Worm (Caenorhabditis elegans): Measurements from ENCODE around the gene hbl-1.

Gene hbl-1

DNA sequence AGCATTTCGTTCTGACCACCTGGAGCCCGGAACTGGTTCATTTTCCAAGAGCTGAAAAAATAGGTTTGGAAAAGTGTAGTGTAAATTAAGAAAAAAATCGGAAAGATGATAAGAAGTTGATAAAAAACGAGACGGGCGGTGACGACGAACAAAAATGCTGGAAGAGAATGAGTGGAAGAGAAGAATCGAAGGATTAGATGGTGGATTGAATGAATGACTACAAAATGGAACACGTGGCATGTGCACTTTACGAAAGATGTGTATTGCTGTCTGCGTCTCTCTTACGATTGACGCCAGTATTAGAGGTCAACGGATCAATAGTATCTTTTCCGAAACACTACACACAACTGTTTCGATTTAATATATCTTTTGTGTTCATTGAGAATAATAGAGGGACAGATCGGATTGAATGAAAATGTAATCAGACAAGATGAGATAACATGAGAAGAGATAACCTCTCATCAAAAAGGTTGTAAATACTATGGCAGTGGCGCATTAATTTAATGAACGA is 41.2 kb upstream of the hbl-1 start, which contains the start of gene sft-4:
Gene sft-4 (minus strand): TSS at position 51 of the 511 bp plus-strand sequence.
- TF ChIP-seq nfya-1 (tag; optimal IDR thresholded peaks at IDR 0.05) (peak; percentile 1), hlh-8 (tag; optimal IDR thresholded peaks at IDR 0.05) (no peak), ztf-16 (tag; optimal IDR thresholded peaks at IDR 0.05) (no peak), pqm-1 (tag; optimal IDR thresholded peaks at IDR 0.05) (no peak), hlh-30 (tag; optimal IDR thresholded peaks at IDR 0.05; ENCODE audit: insufficient read depth) (peak; percentile 56), unc-86 (tag; optimal IDR thresholded peaks at IDR 0.05) (no peak), ceh-14 (tag; optimal IDR thresholded peaks at IDR 0.05) (no peak)

DNA sequence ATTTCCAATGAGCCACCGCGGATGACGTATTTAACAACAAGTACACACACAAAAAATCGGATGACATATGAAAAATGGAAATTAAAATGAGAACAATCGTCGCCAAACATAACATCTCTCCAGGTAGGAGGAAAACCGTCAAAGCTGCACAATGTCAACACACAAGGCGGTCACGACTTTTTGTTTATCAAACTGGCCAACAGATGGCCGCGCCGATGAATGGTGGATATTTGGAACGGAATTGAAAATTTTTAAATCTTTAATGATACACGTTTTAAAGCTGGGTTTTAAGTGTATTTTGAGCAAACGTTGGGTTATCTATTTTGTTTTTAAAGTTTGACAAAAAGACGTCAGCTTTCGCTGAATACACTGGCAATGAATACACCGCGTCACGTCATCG is 40.6 kb upstream of the hbl-1 start:
- no peak for TF ChIP-seq mec-3 (tag; optimal IDR thresholded peaks at IDR 0.05; ENCODE audit: borderline replicate concordance)
- TF ChIP-seq dmd-4 (tag; optimal IDR thresholded peaks at IDR 0.05; ENCODE audit: borderline replicate concordance): no peak
- TF ChIP-seq nfya-1 (tag; optimal IDR thresholded peaks at IDR 0.05): no peak
- TF ChIP-seq sox-4 (tag; optimal IDR thresholded peaks at IDR 0.05): no peak
- no peak for TF ChIP-seq zip-5 (tag; optimal IDR thresholded peaks at IDR 0.05)

DNA sequence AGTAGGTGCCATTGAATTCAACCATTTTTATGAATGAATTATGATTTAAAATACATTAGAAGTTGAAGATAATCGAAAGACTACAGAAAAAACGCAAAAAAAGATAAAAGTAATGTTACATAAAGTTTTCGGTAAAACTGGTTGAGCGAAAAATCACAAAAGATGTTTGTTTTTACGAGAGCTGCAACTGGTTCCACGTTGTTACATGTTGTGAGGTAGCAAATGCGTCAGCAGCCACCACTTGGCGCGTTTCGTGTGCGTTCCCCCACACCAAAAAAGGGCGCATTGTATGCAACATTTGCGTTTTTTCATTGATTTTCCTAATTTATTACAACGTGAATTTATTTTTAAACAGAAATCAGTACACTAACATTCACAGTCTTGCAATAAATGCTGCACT is 39.8 kb upstream of the hbl-1 start, which contains the start of gene gakh-1:
Gene gakh-1 (plus strand): TSS at position 347 of the 400 bp plus-strand sequence.
- no peak for TF ChIP-seq pros-1 (tag; optimal IDR thresholded peaks at IDR 0.05)
- peak; percentile 0 for TF ChIP-seq elt-2 (tag; optimal IDR thresholded peaks at IDR 0.05)

DNA sequence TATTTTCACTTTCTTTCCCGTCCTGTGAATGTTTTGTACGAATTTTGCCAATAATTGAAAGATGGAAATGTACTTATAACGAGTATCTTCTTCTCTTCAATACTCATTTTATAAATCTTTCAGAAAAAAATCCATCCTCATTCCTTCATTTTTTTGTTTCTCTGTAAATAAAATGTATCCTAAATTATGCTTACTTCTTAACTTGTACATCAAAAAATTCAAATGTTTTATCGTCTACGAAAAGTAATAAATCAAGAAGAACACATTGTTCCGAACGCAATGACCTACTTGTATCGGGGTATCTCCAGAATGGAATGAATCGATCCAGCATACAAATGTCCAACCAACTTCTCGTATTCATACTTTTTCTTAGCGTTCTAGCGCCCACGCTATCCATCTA is 35.7 kb upstream of the hbl-1 start, which contains the start of gene F46G11.6:
Gene F46G11.6 (plus strand): TSS at position 301 of the 400 bp plus-strand sequence.
- no peak for TF ChIP-seq syd-9 (tag; optimal IDR thresholded peaks at IDR 0.05)
- no peak for TF ChIP-seq unc-3 (GFP tag; conservative IDR thresholded peaks at IDR 0.05)
- TF ChIP-seq unc-3 (tag; optimal IDR thresholded peaks at IDR 0.05): no peak
- TF ChIP-seq ceh-2 (tag; optimal IDR thresholded peaks at IDR 0.05): no peak
- no peak for TF ChIP-seq hlh-13 (GFP tag; optimal IDR thresholded peaks at IDR 0.05)

DNA sequence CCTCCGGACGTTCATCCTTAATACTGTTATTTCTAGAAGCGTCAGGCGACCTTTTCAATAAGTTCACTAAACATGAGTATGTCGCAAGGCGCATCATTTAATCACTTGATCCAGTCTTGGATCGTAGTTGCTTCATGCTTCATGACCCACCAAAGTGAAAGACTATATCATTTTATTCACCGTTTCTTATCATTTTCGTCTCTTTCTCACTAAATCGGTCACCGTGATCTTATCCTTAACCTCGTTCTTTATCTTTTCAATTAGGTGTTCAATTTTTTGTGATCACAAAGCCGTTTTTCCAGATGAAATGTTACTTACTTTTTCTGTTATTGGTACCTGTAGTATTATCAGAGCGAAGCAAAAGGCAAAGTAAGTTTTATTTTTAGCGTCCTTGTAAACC is 34.1 kb upstream of the hbl-1 start, which contains the start of gene F46G11.2:
Gene F46G11.2 (plus strand): TSS at position 301 of the 400 bp plus-strand sequence.
- TF ChIP-seq elt-4 (tag; optimal IDR thresholded peaks at IDR 0.05): no peak
- no peak for TF ChIP-seq ceh-9 (tag; optimal IDR thresholded peaks at IDR 0.05)
- no peak for TF ChIP-seq hlh-6 (tag; optimal IDR thresholded peaks at IDR 0.05)
- TF ChIP-seq syd-9 (tag; optimal IDR thresholded peaks at IDR 0.05): no peak
- no peak for TF ChIP-seq ceh-14 (tag; optimal IDR thresholded peaks at IDR 0.05)
- no peak for TF ChIP-seq mec-3 (tag; optimal IDR thresholded peaks at IDR 0.05; ENCODE audit: borderline replicate concordance)
- TF ChIP-seq nhr-232 (tag; optimal IDR thresholded peaks at IDR 0.05): no peak
- TF ChIP-seq hlh-8 (tag; optimal IDR thresholded peaks at IDR 0.05): no peak
- no peak for TF ChIP-seq K02D7.2 (tag; optimal IDR thresholded peaks at IDR 0.05)
- no peak for TF ChIP-seq pat-9 (tag; optimal IDR thresholded peaks at IDR 0.05)
- TF ChIP-seq unc-3 (GFP tag; conservative IDR thresholded peaks at IDR 0.05): no peak
- TF ChIP-seq unc-3 (tag; optimal IDR thresholded peaks at IDR 0.05): no peak
- TF ChIP-seq ceh-22 (tag; optimal IDR thresholded peaks at IDR 0.05): no peak
- no peak for TF ChIP-seq fax-1 (tag; optimal IDR thresholded peaks at IDR 0.05)
- TF ChIP-seq lin-11 (tag; optimal IDR thresholded peaks at IDR 0.05): no peak
- no peak for TF ChIP-seq T23F11.4 (GFP tag; optimal IDR thresholded peaks at IDR 0.05)

DNA sequence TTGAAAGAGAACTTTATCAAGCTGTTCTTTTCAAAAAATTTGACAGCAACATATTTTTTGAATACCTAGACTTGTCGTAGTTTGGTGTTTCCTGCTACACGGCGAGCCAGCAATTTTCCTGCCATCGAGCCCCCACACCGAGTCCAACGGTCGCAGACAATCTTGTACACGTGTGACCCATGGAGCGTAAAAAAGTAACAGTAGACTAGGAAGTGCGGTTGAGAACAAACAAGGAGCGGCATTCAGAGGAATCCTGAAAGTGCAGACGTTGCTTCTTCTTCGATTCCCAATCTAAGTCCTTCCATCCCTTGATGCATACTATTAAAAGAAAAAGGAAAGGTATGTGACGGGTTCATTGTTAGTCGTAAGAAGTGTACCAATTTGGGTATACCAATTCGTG is 31.0 kb upstream of the hbl-1 start, which contains the start of gene twnk-1:
Gene twnk-1 (plus strand): TSS at position 301 of the 400 bp plus-strand sequence.
- no peak for TF ChIP-seq pag-3 (tag; optimal IDR thresholded peaks at IDR 0.05; ENCODE audit: borderline replicate concordance)
- TF ChIP-seq elt-2 (tag; optimal IDR thresholded peaks at IDR 0.05): no peak
- TF ChIP-seq fax-1 (tag; optimal IDR thresholded peaks at IDR 0.05): no peak
- TF ChIP-seq pat-9 (tag; optimal IDR thresholded peaks at IDR 0.05): no peak
- no peak for TF ChIP-seq unc-86 (tag; optimal IDR thresholded peaks at IDR 0.05)
- TF ChIP-seq lin-11 (tag; optimal IDR thresholded peaks at IDR 0.05): no peak
- no peak for TF ChIP-seq sox-4 (tag; optimal IDR thresholded peaks at IDR 0.05)
- no peak for TF ChIP-seq odd-2 (tag; optimal IDR thresholded peaks at IDR 0.05)
- no peak for TF ChIP-seq ets-4 (tag; optimal IDR thresholded peaks at IDR 0.05)
- TF ChIP-seq nfya-1 (tag; optimal IDR thresholded peaks at IDR 0.05): no peak
- no peak for TF ChIP-seq pha-2 (tag; optimal IDR thresholded peaks at IDR 0.05)
- TF ChIP-seq ceh-18 (tag; optimal IDR thresholded peaks at IDR 0.05): no peak
- TF ChIP-seq hlh-8 (tag; optimal IDR thresholded peaks at IDR 0.05): no peak
- no peak for TF ChIP-seq dve-1 (tag; optimal IDR thresholded peaks at IDR 0.05)
- no peak for TF ChIP-seq pax-1 (tag; optimal IDR thresholded peaks at IDR 0.05)
- no peak for TF ChIP-seq ama-1 (optimal IDR thresholded peaks at IDR 0.05)
- no peak for TF ChIP-seq ceh-2 (tag; optimal IDR thresholded peaks at IDR 0.05)
- TF ChIP-seq ztf-16 (tag; optimal IDR thresholded peaks at IDR 0.05): no peak
- no peak for TF ChIP-seq eyg-1 (tag; optimal IDR thresholded peaks at IDR 0.05)
